Fruit fly (Drosophila melanogaster) whole organism, wandering third instar larva: ENCODE data around the gene Zip99C.

Experiments
- Abd-B ChIP-seq: fragments of >200 bp; optimal IDR thresholded peaks from 2 replicates; lab custom pipeline; 2017; ENCODE audit warnings: missing biosample characterization, missing genetic modification characterization
- CG32264 ChIP-seq: fragments of 200-800 bp; sonication (Bioruptor generic); optimal IDR thresholded peaks from 2 replicates; lab custom pipeline; 2016; ENCODE audit warnings: missing biosample characterization, missing genetic modification characterization
- CG9705 ChIP-seq: fragments of 200-800 bp; sonication (Bioruptor generic); optimal IDR thresholded peaks from 2 replicates; lab custom pipeline; 2018; ENCODE audit warnings: missing biosample characterization, mild to moderate bottlenecking, missing genetic modification characterization
- CrebA ChIP-seq: fragments of 200-800 bp; sonication (Bioruptor generic); optimal IDR thresholded peaks from 2 replicates; lab custom pipeline; 2016; ENCODE audit warnings: missing biosample characterization, mild to moderate bottlenecking, missing genetic modification characterization, borderline replicate concordance
- Dfd ChIP-seq: fragments of >200 bp; optimal IDR thresholded peaks from 2 replicates; lab custom pipeline; 2017; ENCODE audit warnings: missing biosample characterization, missing genetic modification characterization
- Dif ChIP-seq: fragments of 200-275, 200-300 bp; sonication (Bioruptor generic); optimal IDR thresholded peaks from 2 replicates; lab custom pipeline; 2018; ENCODE audit warnings: missing biosample characterization, missing genetic modification characterization; ENCODE audit not compliant: partially characterized antibody
- GATAd ChIP-seq: sonication (Bioruptor generic); optimal IDR thresholded peaks from 2 replicates; lab custom pipeline; 2016; ENCODE audit warnings: missing biosample characterization, missing genetic modification characterization
- HLH106 ChIP-seq: fragments of 200-800 bp; optimal IDR thresholded peaks from 3 replicates; lab custom pipeline; 2019; ENCODE audit warnings: missing biosample characterization, mild to moderate bottlenecking, missing genetic modification characterization, moderate library complexity
- Hnf4 ChIP-seq: fragments of 200-800 bp; sonication (Bioruptor generic); optimal IDR thresholded peaks from 2 replicates; lab custom pipeline; 2016; ENCODE audit warnings: missing biosample characterization, mild to moderate bottlenecking, missing genetic modification characterization
- Hr78 ChIP-seq: fragments of >200 bp; optimal IDR thresholded peaks from 2 replicates; lab custom pipeline; 2017; ENCODE audit warnings: missing biosample characterization, missing genetic modification characterization
- Hr83 ChIP-seq: fragments of 200-300 bp; sonication (Bioruptor generic); optimal IDR thresholded peaks from 2 replicates; lab custom pipeline; 2016; ENCODE audit warnings: missing biosample characterization, mild to moderate bottlenecking, missing genetic modification characterization, moderate library complexity; ENCODE audit not compliant: poor library complexity, severe bottlenecking
- Jra ChIP-seq: sonication (Bioruptor generic); optimal IDR thresholded peaks from 2 replicates; lab custom pipeline; 2016; ENCODE audit warnings: missing biosample characterization, missing genetic modification characterization
- Mio ChIP-seq: sonication (Bioruptor generic); optimal IDR thresholded peaks from 2 replicates; lab custom pipeline; 2016; ENCODE audit warnings: missing biosample characterization, missing genetic modification characterization
- Myc ChIP-seq: fragments of >200 bp; optimal IDR thresholded peaks from 2 replicates; lab custom pipeline; 2017
- N ChIP-seq: fragments of >200 bp; optimal IDR thresholded peaks from 2 replicates; lab custom pipeline; 2018; ENCODE audit warnings: missing biosample characterization, missing external identifiers, missing genetic modification characterization
- OdsH ChIP-seq: fragments of 200-800 bp; sonication (Bioruptor generic); optimal IDR thresholded peaks from 2 replicates; lab custom pipeline; 2016; ENCODE audit warnings: missing biosample characterization, mild to moderate bottlenecking, missing genetic modification characterization
- Rel ChIP-seq, 2 experiments: fragments of 200-800 bp; sonication (Bioruptor generic) in 1 of 2; optimal IDR thresholded peaks; 2 replicates in 1 of 2; 3 replicates in 1 of 2; lab custom pipeline; 2016 to 2019; ENCODE audit warnings: mild to moderate bottlenecking in 2 of 2, missing biosample characterization in 2 of 2, missing genetic modification characterization in 2 of 2, moderate library complexity in 1 of 2
- Sp1 ChIP-seq: fragments of 200-800 bp; sonication (Bioruptor generic); optimal IDR thresholded peaks from 3 replicates; lab custom pipeline; 2019; ENCODE audit warnings: missing biosample characterization, mild to moderate bottlenecking, missing genetic modification characterization, moderate library complexity
- Vsx2 ChIP-seq: fragments of 200-300, 225-300 bp; sonication (Bioruptor generic); optimal IDR thresholded peaks from 2 replicates; lab custom pipeline; 2018; ENCODE audit warnings: missing biosample characterization, missing genetic modification characterization; ENCODE audit not compliant: partially characterized antibody
- br ChIP-seq: fragments of 200-800 bp; sonication (Bioruptor generic); optimal IDR thresholded peaks from 2 replicates; lab custom pipeline; 2016; ENCODE audit warnings: missing biosample characterization, missing genetic modification characterization
- brk ChIP-seq: fragments of 200-800 bp; sonication (Bioruptor generic); optimal IDR thresholded peaks from 2 replicates; lab custom pipeline; 2016; ENCODE audit warnings: missing biosample characterization, mild to moderate bottlenecking, missing genetic modification characterization
- dl ChIP-seq, 2 experiments: fragments of 175-275, 200-275 bp in 1 of 2; fragments of 200-275 bp in 1 of 2; sonication (Bioruptor generic); optimal IDR thresholded peaks; lab custom pipeline; 2018; ENCODE audit warnings: mild to moderate bottlenecking in 2 of 2, missing biosample characterization in 2 of 2, missing genetic modification characterization in 2 of 2, moderate library complexity in 2 of 2; ENCODE audit not compliant: partially characterized antibody in 2 of 2, insufficient read depth in 1 of 2
- dmrt93B ChIP-seq: fragments of 200-800 bp; sonication (Bioruptor generic); optimal IDR thresholded peaks from 2 replicates; lab custom pipeline; 2018; ENCODE audit warnings: missing biosample characterization, mild to moderate bottlenecking, missing genetic modification characterization
- dsf ChIP-seq: sonication (Bioruptor generic); optimal IDR thresholded peaks from 2 replicates; lab custom pipeline; 2016; ENCODE audit warnings: missing biosample characterization, missing genetic modification characterization, borderline replicate concordance
- ey ChIP-seq: fragments of 200-800 bp; sonication (Bioruptor generic); optimal IDR thresholded peaks from 2 replicates; lab custom pipeline; 2016; ENCODE audit warnings: missing biosample characterization, missing genetic modification characterization
- foxo ChIP-seq, 2 experiments: fragments of 200-800 bp; sonication (Bioruptor generic); optimal IDR thresholded peaks; 2 replicates in 1 of 2; 3 replicates in 1 of 2; lab custom pipeline; 2016 to 2017; ENCODE audit warnings: missing biosample characterization in 2 of 2, missing genetic modification characterization in 2 of 2
- fru ChIP-seq: fragments of 200-800 bp; sonication (Bioruptor generic); optimal IDR thresholded peaks from 3 replicates; lab custom pipeline; 2016; ENCODE audit warnings: missing biosample characterization, mild to moderate bottlenecking, missing genetic modification characterization
- h ChIP-seq: fragments of 200-800 bp; sonication (Bioruptor generic); optimal IDR thresholded peaks from 3 replicates; lab custom pipeline; 2016; ENCODE audit warnings: missing biosample characterization, mild to moderate bottlenecking, missing genetic modification characterization
- jim ChIP-seq: fragments of 175-275, 200-325 bp; sonication (Bioruptor generic); optimal IDR thresholded peaks from 2 replicates; lab custom pipeline; 2016; ENCODE audit warnings: missing biosample characterization, mild to moderate bottlenecking, missing genetic modification characterization
- lola ChIP-seq: fragments of >200 bp; optimal IDR thresholded peaks from 2 replicates; lab custom pipeline; 2017; ENCODE audit warnings: missing biosample characterization, missing genetic modification characterization
- pan ChIP-seq: fragments of >200 bp; optimal IDR thresholded peaks from 2 replicates; lab custom pipeline; 2017
- psq ChIP-seq: fragments of 200-800 bp; sonication (Bioruptor generic); optimal IDR thresholded peaks from 3 replicates; lab custom pipeline; 2017; ENCODE audit warnings: missing biosample characterization, mild to moderate bottlenecking, missing genetic modification characterization, moderate library complexity
- rgr ChIP-seq: fragments of 200-800 bp; sonication (Bioruptor generic); optimal IDR thresholded peaks from 3 replicates; lab custom pipeline; 2016; ENCODE audit warnings: missing biosample characterization, mild to moderate bottlenecking, missing genetic modification characterization
- sage ChIP-seq: fragments of 200-800 bp; sonication (Bioruptor generic); optimal IDR thresholded peaks from 2 replicates; lab custom pipeline; 2016; ENCODE audit warnings: missing biosample characterization, mild to moderate bottlenecking, missing genetic modification characterization
- sv ChIP-seq: fragments of 200-800 bp; sonication (Bioruptor generic); optimal IDR thresholded peaks from 3 replicates; lab custom pipeline; 2016; ENCODE audit warnings: missing biosample characterization, missing genetic modification characterization
- tai ChIP-seq: sonication (Bioruptor generic); optimal IDR thresholded peaks from 2 replicates; lab custom pipeline; 2016; ENCODE audit warnings: missing biosample characterization, missing genetic modification characterization
- usp ChIP-seq: fragments of >200 bp; optimal IDR thresholded peaks from 2 replicates; lab custom pipeline; 2017; ENCODE audit warnings: missing biosample characterization, missing genetic modification characterization
- woc ChIP-seq: sonication (Bioruptor generic); optimal IDR thresholded peaks from 2 replicates; lab custom pipeline; 2016; ENCODE audit warnings: missing biosample characterization, mild to moderate bottlenecking, missing genetic modification characterization

Gene Zip99C

dm6 chr3R:29876733-29877193, 8.1 kb upstream of the Zip99C start, which contains the start of gene CG31038 (continued):
- TF ChIP-seq pan (lab: Kevin White, UChicago): no peak
- TF ChIP-seq dsf (GFP tag; lab: Kevin White, UChicago): no peak
- no peak for TF ChIP-seq usp (GFP tag; lab: Kevin White, UChicago)

dm6 chr3R:29876232-29876631, 7.5 kb upstream of the Zip99C start:
- TF ChIP-seq foxo (GFP tag; optimal IDR thresholded peaks at IDR 0.05; lab: Kevin White, UChicago) (no peak), dl (GFP tag; optimal IDR thresholded peaks at IDR 0.05; lab: Kevin White, UChicago; ENCODE audit: insufficient read depth in 1 of 2, partially characterized antibody in 2 of 2) (peak; percentile 60 to 78), GATAd (GFP tag; lab: Kevin White, UChicago) (no peak), Mio (no peak), Dif (GFP tag; lab: Kevin White, UChicago) (peak; percentile 84), ey (GFP tag; lab: Kevin White, UChicago) (no peak)

dm6 chr3R:29875830-29876229, 7.1 kb upstream of the Zip99C start:
- TF ChIP-seq h (peak; percentile 44), HLH106 (tag; lab: Kevin White, UChicago) (peak; percentile 42), usp (GFP tag; lab: Kevin White, UChicago) (no peak), pan (lab: Kevin White, UChicago) (no peak), Mio (no peak), Rel (GFP tag; optimal IDR thresholded peaks at IDR 0.05; lab: Kevin White, UChicago) (no peak), Rel (tag; optimal IDR thresholded peaks at IDR 0.05; lab: Kevin White, UChicago) (no peak), Hr78 (GFP tag; lab: Kevin White, UChicago) (no peak), Abd-B (GFP tag; lab: Kevin White, UChicago) (no peak), Hr83 (GFP tag; lab: Kevin White, UChicago) (no peak), ey (GFP tag; lab: Kevin White, UChicago) (peak; percentile 53), OdsH (GFP tag; lab: Kevin White, UChicago) (peak; percentile 12), sage (no peak), tai (no peak), dmrt93B (GFP tag; lab: Kevin White, UChicago) (no peak), Jra (GFP tag; lab: Kevin White, UChicago) (no peak), jim (GFP tag; lab: Kevin White, UChicago) (no peak), br (GFP tag; lab: Kevin White, UChicago) (peak; percentile 54), woc (no peak), psq (GFP tag; lab: Kevin White, UChicago) (no peak), rgr (GFP tag; lab: Kevin White, UChicago) (peak; percentile 38), Dif (GFP tag; lab: Kevin White, UChicago) (no peak), fru (GFP tag; lab: Kevin White, UChicago) (peak; percentile 57), dl (GFP tag; optimal IDR thresholded peaks at IDR 0.05; lab: Kevin White, UChicago; ENCODE audit: insufficient read depth in 1 of 2, partially characterized antibody in 2 of 2) (no peak), foxo (GFP tag; optimal IDR thresholded peaks at IDR 0.05; lab: Kevin White, UChicago) (peak in 1 of 2 experiments; percentile 65), N (GFP tag; lab: Kevin White, UChicago) (no peak), CrebA (GFP tag; lab: Kevin White, UChicago) (no peak), GATAd (GFP tag; lab: Kevin White, UChicago) (no peak), Hnf4 (peak; percentile 39), brk (no peak), Myc (lab: Kevin White, UChicago) (no peak), Sp1 (peak; percentile 42), lola (GFP tag; lab: Kevin White, UChicago) (no peak), CG32264 (GFP tag; lab: Kevin White, UChicago) (no peak), Dfd (GFP tag; lab: Kevin White, UChicago) (no peak), sv (GFP tag; lab: Kevin White, UChicago) (no peak), CG9705 (GFP tag; lab: Kevin White, UChicago) (no peak), Vsx2 (GFP tag; lab: Kevin White, UChicago) (no peak), dsf (GFP tag; lab: Kevin White, UChicago) (no peak)
